Worm (Caenorhabditis elegans) whole organism, late embryonic: ENCODE data around the gene ttr-44.

Source experiments
- ceh-2 ChIP-seq: sonication (generic microtip); optimal IDR thresholded peaks from 2 replicates; lab custom pipeline; 2016; ENCODE audit warnings: missing genotype, missing genetic modification characterization, missing compliant biosample characterization
- ceh-6 ChIP-seq: fragments of 200-800 bp; sonication (Bioruptor generic); optimal IDR thresholded peaks from 2 replicates; lab custom pipeline; 2018; ENCODE audit warnings: mild to moderate bottlenecking, missing genetic modification characterization, missing compliant biosample characterization
- ets-4 ChIP-seq: sonication (generic microtip); optimal IDR thresholded peaks from 2 replicates; lab custom pipeline; 2016; ENCODE audit warnings: missing genetic modification characterization, missing compliant biosample characterization
- fkh-6 ChIP-seq: sonication (generic microtip); optimal IDR thresholded peaks from 2 replicates; lab custom pipeline; 2016; ENCODE audit warnings: missing genetic modification characterization, missing compliant biosample characterization
- hlh-30 ChIP-seq: sonication (generic microtip); optimal IDR thresholded peaks from 2 replicates; lab custom pipeline; 2017; ENCODE audit warnings: antibody characterized with exemption, missing genetic modification characterization, missing compliant biosample characterization; ENCODE audit not compliant: insufficient read depth

ce11 chrV:13532469-13532868 lies 1.9 kb upstream of the ttr-44 start:
- no peak for TF ChIP-seq ceh-6 (GFP tag; lab: Kevin White, UChicago)
- no peak for TF ChIP-seq hlh-30 (tag; lab: Kevin White, UChicago)
- no peak for TF ChIP-seq ceh-2 (tag; lab: Kevin White, UChicago)
- no peak for TF ChIP-seq fkh-6 (tag; lab: Kevin White, UChicago)
- TF ChIP-seq ets-4: no peak
